Fruit fly (Drosophila melanogaster): ENCODE data around the gene Ptip.

Ptip gene

DNA sequence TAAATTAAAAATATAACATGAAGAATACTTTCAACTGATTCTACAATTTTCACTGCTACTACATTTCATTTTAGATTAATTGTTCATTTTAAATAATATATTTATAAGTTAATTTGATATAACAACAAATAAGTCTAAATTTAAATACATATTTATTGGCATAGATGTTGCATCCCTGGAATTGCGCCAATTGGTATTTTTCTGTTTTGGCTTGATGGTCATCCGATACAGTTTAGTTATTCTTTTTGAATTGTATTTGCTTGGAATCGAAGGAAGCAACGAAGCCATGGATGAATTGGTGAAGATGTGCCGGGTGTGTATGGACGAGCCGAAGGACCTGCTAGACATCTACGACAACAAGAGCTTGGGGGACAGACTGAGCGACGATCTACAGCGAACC lies 31.9 kb downstream of the Ptip start, which contains the start of gene CG17361 (continued):
- no peak for TF ChIP-seq Dip3 (GFP tag; optimal IDR thresholded peaks at IDR 0.05)
- no peak for TF ChIP-seq CG8944 (GFP tag; optimal IDR thresholded peaks at IDR 0.05)
- no peak for TF ChIP-seq Dref (GFP tag; IDR thresholded peaks at IDR 0.05)
- no peak for TF ChIP-seq CG11247 (GFP tag; IDR thresholded peaks at IDR 0.05)
- no peak for TF ChIP-seq prd (optimal IDR thresholded peaks at IDR 0.05)
- no peak for TF ChIP-seq prd (GFP tag; IDR thresholded peaks at IDR 0.05)
- TF ChIP-seq onecut (GFP tag; IDR thresholded peaks at IDR 0.05), result no peak
- no peak for TF ChIP-seq BtbVII (GFP tag; optimal IDR thresholded peaks at IDR 0.05)
- TF ChIP-seq CG9932 (GFP tag; IDR thresholded peaks at IDR 0.05), result peak; percentile 16; the same call in 1 of the 2 replicates
- no peak for TF ChIP-seq CG10147 (GFP tag; optimal IDR thresholded peaks at IDR 0.05)
- no peak for TF ChIP-seq Fer3 (tag; optimal IDR thresholded peaks at IDR 0.05)
- no peak for TF ChIP-seq CG34376 (GFP tag; optimal IDR thresholded peaks at IDR 0.05)
- TF ChIP-seq D19A (tag; optimal IDR thresholded peaks at IDR 0.05), result peak; percentile 19
- no peak for TF ChIP-seq luna (GFP tag; optimal IDR thresholded peaks at IDR 0.05)
- TF ChIP-seq HHEX (GFP tag; optimal IDR thresholded peaks at IDR 0.05), result no peak
- no peak for TF ChIP-seq Eip74EF (GFP tag; optimal IDR thresholded peaks at IDR 0.05)
- TF ChIP-seq CG6654 (GFP tag; optimal IDR thresholded peaks at IDR 0.05), result peak; percentile 62
- no peak for TF ChIP-seq ems (GFP tag; optimal IDR thresholded peaks at IDR 0.05)
- TF ChIP-seq CG1602 (GFP tag; optimal IDR thresholded peaks at IDR 0.05), result no peak
- peak; percentile 18 for TF ChIP-seq CG18262 (tag; optimal IDR thresholded peaks at IDR 0.05)
- TF ChIP-seq unc-4 (GFP tag; IDR thresholded peaks at IDR 0.05; ENCODE audit: partially characterized antibody), result no peak
- TF ChIP-seq CG13424 (tag; optimal IDR thresholded peaks at IDR 0.05), result no peak
- TF ChIP-seq Dbx (GFP tag; IDR thresholded peaks at IDR 0.05), result no peak
- peak; percentile 8 for TF ChIP-seq MESR4 (GFP tag; optimal IDR thresholded peaks at IDR 0.05)
- no peak for TF ChIP-seq CG32767 (GFP tag; IDR thresholded peaks at IDR 0.05)
- TF ChIP-seq gsb-n (tag; optimal IDR thresholded peaks at IDR 0.05), result no peak
- no peak for TF ChIP-seq Tbp (GFP tag; optimal IDR thresholded peaks at IDR 0.05)
- no peak for TF ChIP-seq Abd-B (GFP tag; optimal IDR thresholded peaks at IDR 0.05)
- TF ChIP-seq pzg (GFP tag; optimal IDR thresholded peaks at IDR 0.05), result peak; percentile 38
- TF ChIP-seq salm (tag; optimal IDR thresholded peaks at IDR 0.05), result no peak
- TF ChIP-seq CG8359 (GFP tag; optimal IDR thresholded peaks at IDR 0.05; ENCODE audit: borderline replicate concordance), result no peak
- TF ChIP-seq CG9797 (GFP tag; optimal IDR thresholded peaks at IDR 0.05), result peak; percentile 44
- no peak for TF ChIP-seq slp2 (GFP tag; optimal IDR thresholded peaks at IDR 0.05)
- peak; percentile 23 for TF ChIP-seq CG8924 (tag; optimal IDR thresholded peaks at IDR 0.05)
- no peak for TF ChIP-seq tio (GFP tag; optimal IDR thresholded peaks at IDR 0.05)
- TF ChIP-seq CG2202 (tag; optimal IDR thresholded peaks at IDR 0.05), result no peak
- no peak for TF ChIP-seq CG9817 (tag; optimal IDR thresholded peaks at IDR 0.05)
- no peak for TF ChIP-seq H2.0 (GFP tag; IDR thresholded peaks at IDR 0.05)
- no peak for TF ChIP-seq CG7963 (GFP tag; IDR thresholded peaks at IDR 0.05; ENCODE audit: partially characterized antibody)
- no peak for TF ChIP-seq CG31388 (GFP tag; optimal IDR thresholded peaks at IDR 0.05)
- no peak for TF ChIP-seq D19B (GFP tag; optimal IDR thresholded peaks at IDR 0.05)
- TF ChIP-seq bsh (GFP tag; optimal IDR thresholded peaks at IDR 0.05), result no peak
- no peak for TF ChIP-seq lov (optimal IDR thresholded peaks at IDR 0.05)
- TF ChIP-seq lov (GFP tag; IDR thresholded peaks at IDR 0.05), result no peak
- no peak for TF ChIP-seq Drgx (GFP tag; IDR thresholded peaks at IDR 0.05)
- TF ChIP-seq Optix (GFP tag; IDR thresholded peaks at IDR 0.05), result no peak
- TF ChIP-seq CG15269 (tag; optimal IDR thresholded peaks at IDR 0.05), result no peak
- TF ChIP-seq cato (GFP tag; optimal IDR thresholded peaks at IDR 0.05; ENCODE audit: borderline replicate concordance), result no peak
